Worm (Caenorhabditis elegans) whole organism, L1 larva: ENCODE results near the gene nhr-262.

Experiments
- C04F5.9 ChIP-seq: sonication (generic microtip); optimal IDR thresholded peaks from 2 replicates; lab custom pipeline; 2016; ENCODE audit warnings: missing genetic modification characterization, missing compliant biosample characterization
- C34B4.2 ChIP-seq: sonication (generic microtip); optimal IDR thresholded peaks from 2 replicates; lab custom pipeline; 2017; ENCODE audit warnings: mild to moderate bottlenecking, missing genetic modification characterization, missing compliant biosample characterization
- F16B12.6 ChIP-seq: fragments of 150-350 bp; optimal IDR thresholded peaks from 2 replicates; lab custom pipeline; 2014; ENCODE audit warnings: missing biosample characterization, missing genetic modification characterization
- aha-1 ChIP-seq: fragments of 150-350 bp; optimal IDR thresholded peaks from 2 replicates; lab custom pipeline; 2014; ENCODE audit warnings: missing biosample characterization, missing genetic modification characterization
- ama-1 ChIP-seq: fragments of 150-350 bp; optimal IDR thresholded peaks from 2 replicates; lab custom pipeline; 2014
- ceh-63 ChIP-seq: fragments of 200-800 bp; sonication (Bioruptor generic); optimal IDR thresholded peaks from 2 replicates; lab custom pipeline; 2018; ENCODE audit warnings: mild to moderate bottlenecking, missing genetic modification characterization, missing compliant biosample characterization
- ceh-8 ChIP-seq: fragments of 200-800 bp; sonication (Bioruptor generic); optimal IDR thresholded peaks from 2 replicates; lab custom pipeline; 2018; ENCODE audit warnings: mild to moderate bottlenecking, missing genetic modification characterization, moderate library complexity, missing compliant biosample characterization
- ceh-82 ChIP-seq, 3 experiments: fragments of 150-350 bp in 1 of 3; sonication (generic microtip) in 2 of 3; optimal IDR thresholded peaks; 2 replicates each; lab custom pipeline; 2014 to 2017; ENCODE audit warnings: missing biosample characterization in 3 of 3, missing genetic modification characterization in 3 of 3
- ceh-88 ChIP-seq: fragments of 200-800 bp; sonication (Bioruptor generic); IDR thresholded peaks from 2 replicates; pipeline ENCODE4 v1.3.6; 2022; ENCODE audit warnings: missing genetic modification characterization, missing compliant biosample characterization
- ceh-90 ChIP-seq: sonication (generic microtip); optimal IDR thresholded peaks from 2 replicates; lab custom pipeline; 2016; ENCODE audit warnings: missing genetic modification characterization, missing compliant biosample characterization
- dsc-1 ChIP-seq: sonication (generic microtip); optimal IDR thresholded peaks from 2 replicates; lab custom pipeline; 2016; ENCODE audit warnings: mild to moderate bottlenecking, missing genetic modification characterization, missing compliant biosample characterization
- efl-3 ChIP-seq: fragments of 200-800 bp; sonication (Bioruptor generic); optimal IDR thresholded peaks from 2 replicates; lab custom pipeline; 2018; ENCODE audit warnings: mild to moderate bottlenecking, missing genetic modification characterization, missing compliant biosample characterization
- egl-13 ChIP-seq: sonication (generic microtip); optimal IDR thresholded peaks from 2 replicates; lab custom pipeline; 2016; ENCODE audit warnings: missing genotype, missing genetic modification reagents, missing genetic modification characterization, missing compliant biosample characterization
- ets-5 ChIP-seq: fragments of 200-800 bp; sonication (Bioruptor generic); IDR thresholded peaks from 2 replicates; pipeline ENCODE4 v1.3.6; 2022; ENCODE audit warnings: missing genetic modification characterization, missing compliant biosample characterization
- fkh-4 ChIP-seq: sonication (generic microtip); optimal IDR thresholded peaks from 2 replicates; lab custom pipeline; 2016; ENCODE audit warnings: missing compliant biosample characterization, missing genetic modification characterization, borderline replicate concordance
- grh-1 ChIP-seq: fragments of 200-800 bp; sonication (Bioruptor generic); IDR thresholded peaks from 2 replicates; pipeline ENCODE4 v1.3.6; 2022; ENCODE audit warnings: missing genetic modification reagents, missing genetic modification characterization, missing compliant biosample characterization
- hpl-2 ChIP-seq: fragments of 150-350 bp; optimal IDR thresholded peaks from 2 replicates; lab custom pipeline; 2014; ENCODE audit warnings: missing biosample characterization, missing genetic modification reagents, missing genetic modification characterization
- jun-1 ChIP-seq: fragments of 150-350 bp; optimal IDR thresholded peaks from 2 replicates; lab custom pipeline; 2014; ENCODE audit warnings: missing biosample characterization, missing genetic modification reagents, missing genetic modification characterization
- lin-15B ChIP-seq: fragments of 150-350 bp; sonication (generic microtip); optimal IDR thresholded peaks from 3 replicates; lab custom pipeline; 2014; ENCODE audit warnings: missing biosample characterization, missing genetic modification characterization
- lin-39 ChIP-seq: fragments of 150-350 bp; optimal IDR thresholded peaks from 2 replicates; lab custom pipeline; 2014; ENCODE audit warnings: missing biosample characterization, missing genetic modification reagents, missing genetic modification characterization
- lir-3 ChIP-seq: sonication (generic microtip); optimal IDR thresholded peaks from 2 replicates; lab custom pipeline; 2016; ENCODE audit warnings: mild to moderate bottlenecking, missing genetic modification characterization, moderate library complexity, missing compliant biosample characterization; ENCODE audit not compliant: poor library complexity
- lsy-2 ChIP-seq, 2 experiments: fragments of 150-350 bp; optimal IDR thresholded peaks; 2 replicates each; lab custom pipeline; 2014; ENCODE audit warnings: missing biosample characterization in 2 of 2, missing genetic modification characterization in 2 of 2
- mef-2 ChIP-seq: fragments of 150-350 bp; optimal IDR thresholded peaks from 2 replicates; lab custom pipeline; 2014; ENCODE audit warnings: missing biosample characterization, missing genetic modification characterization
- nhr-19 ChIP-seq: fragments of 200-800 bp; sonication (Bioruptor generic); conservative IDR thresholded peaks from 2 replicates; pipeline ENCODE4 v1.3.6; 2022; ENCODE audit warnings: missing genetic modification characterization, missing compliant biosample characterization
- nhr-237 ChIP-seq: fragments of 150-350 bp; optimal IDR thresholded peaks from 2 replicates; lab custom pipeline; 2014; ENCODE audit warnings: missing biosample characterization, missing genetic modification characterization
- nhr-84 ChIP-seq: sonication (generic microtip); optimal IDR thresholded peaks from 2 replicates; lab custom pipeline; 2017; ENCODE audit warnings: missing biosample characterization, missing genetic modification characterization
- nhr-85 ChIP-seq: sonication (generic microtip); peaks from one replicate; lab custom pipeline; 2016; ENCODE audit warnings: missing genetic modification characterization, inconsistent platforms, missing compliant biosample characterization
- pax-3 ChIP-seq: fragments of 200-800 bp; sonication (Bioruptor generic); optimal IDR thresholded peaks from 2 replicates; lab custom pipeline; 2018; ENCODE audit warnings: mild to moderate bottlenecking, missing genetic modification characterization, moderate library complexity, missing compliant biosample characterization
- pqm-1 ChIP-seq: sonication (generic microtip); optimal IDR thresholded peaks from 3 replicates; lab custom pipeline; 2017; ENCODE audit warnings: missing biosample characterization, missing genetic modification characterization
- rnt-1 ChIP-seq: sonication (generic microtip); optimal IDR thresholded peaks from 2 replicates; lab custom pipeline; 2016; ENCODE audit warnings: mild to moderate bottlenecking, missing genetic modification characterization, moderate library complexity, missing compliant biosample characterization
- skn-1 ChIP-seq: fragments of 150-350 bp; optimal IDR thresholded peaks from 2 replicates; lab custom pipeline; 2014; ENCODE audit warnings: missing biosample characterization, missing genetic modification characterization
- snpc-4 ChIP-seq: fragments of 150-350 bp; optimal IDR thresholded peaks from 2 replicates; lab custom pipeline; 2014; ENCODE audit warnings: missing biosample characterization, missing genetic modification characterization
- snu-23 ChIP-seq: sonication (generic microtip); optimal IDR thresholded peaks from 2 replicates; lab custom pipeline; 2016; ENCODE audit warnings: missing genetic modification characterization, missing compliant biosample characterization
- sptf-1 ChIP-seq: fragments of 150-350 bp; optimal IDR thresholded peaks from 2 replicates; lab custom pipeline; 2014; ENCODE audit warnings: missing biosample characterization, missing genetic modification characterization
- tbx-2 ChIP-seq: sonication (generic microtip); optimal IDR thresholded peaks from 2 replicates; lab custom pipeline; 2016; ENCODE audit warnings: missing genetic modification characterization, missing compliant biosample characterization
- unc-130 ChIP-seq: fragments of 150-350 bp; optimal IDR thresholded peaks from 2 replicates; lab custom pipeline; 2017; ENCODE audit warnings: missing biosample characterization, missing genetic modification characterization, inconsistent platforms
- unc-30 ChIP-seq: sonication (generic microtip); optimal IDR thresholded peaks from 2 replicates; lab custom pipeline; 2017; ENCODE audit warnings: missing biosample characterization, missing genetic modification characterization
- unc-62 ChIP-seq: fragments of 150-350 bp; optimal IDR thresholded peaks from 2 replicates; lab custom pipeline; 2014; ENCODE audit warnings: missing biosample characterization, missing genetic modification reagents, missing genetic modification characterization
- unc-98 ChIP-seq: fragments of 200-800 bp; sonication (Bioruptor generic); IDR thresholded peaks from 2 replicates; pipeline ENCODE4 v1.3.6; 2022; ENCODE audit warnings: missing genetic modification characterization, missing compliant biosample characterization
- vab-15 ChIP-seq: sonication (generic microtip); optimal IDR thresholded peaks from 2 replicates; lab custom pipeline; 2017; ENCODE audit warnings: missing genotype, mild to moderate bottlenecking, missing genetic modification characterization, missing compliant biosample characterization
- zip-4 ChIP-seq: fragments of 200-800 bp; sonication (Bioruptor generic); optimal IDR thresholded peaks from 2 replicates; lab custom pipeline; 2018; ENCODE audit warnings: mild to moderate bottlenecking, missing genetic modification characterization, moderate library complexity, missing compliant biosample characterization
- ztf-11 ChIP-seq, 2 experiments: sonication (generic microtip); optimal IDR thresholded peaks; 2 replicates each; lab custom pipeline; 2016 to 2017; ENCODE audit warnings: missing genetic modification characterization in 2 of 2, missing biosample characterization in 1 of 2, missing compliant biosample characterization in 1 of 2
- ztf-4 ChIP-seq: fragments of 150-350 bp; optimal IDR thresholded peaks from 2 replicates; lab custom pipeline; 2014; ENCODE audit warnings: missing biosample characterization, missing genetic modification characterization

nhr-262 gene

ce11 chrV:16911934-16912333 lies 7.2 kb downstream of the nhr-262 start, which contains the start of gene nhr-116:
TSS of gene nhr-116 (plus strand) at chrV:16912234.
- TF ChIP-seq ztf-4 (tag; lab: Kevin White, UChicago) (no peak), sptf-1 (no peak), vab-15 (no peak), F16B12.6 (no peak), hpl-2 (GFP tag; lab: Kevin White, UChicago) (no peak), pqm-1 (tag; lab: Kevin White, UChicago) (no peak), zip-4 (GFP tag; lab: Kevin White, UChicago) (no peak), ceh-88 (no peak), efl-3 (no peak), ztf-11 (tag; optimal IDR thresholded peaks at IDR 0.05; lab: Kevin White, UChicago) (no peak), ceh-63 (GFP tag; lab: Kevin White, UChicago) (no peak), ceh-8 (GFP tag; lab: Kevin White, UChicago) (no peak), jun-1 (no peak), snpc-4 (no peak), nhr-85 (tag; lab: Kevin White, UChicago) (no peak), tbx-2 (no peak), ama-1 (no peak), rnt-1 (tag; lab: Kevin White, UChicago) (no peak), nhr-84 (no peak), unc-30 (tag; lab: Kevin White, UChicago) (no peak)

ce11 chrV:16916079-16916478 lies 11.4 kb downstream of the nhr-262 start, which contains the start of gene F09C6.10:
TSS of gene F09C6.10 (minus strand) at chrV:16916179.
- TF ChIP-seq aha-1 (tag; lab: Kevin White, UChicago) (no peak), unc-130 (tag; lab: Kevin White, UChicago) (no peak), grh-1 (no peak), lin-15B (tag; lab: Kevin White, UChicago) (no peak), F16B12.6 (no peak), lir-3 (tag; lab: Kevin White, UChicago) (no peak), nhr-237 (tag; lab: Kevin White, UChicago) (no peak), lin-39 (tag; lab: Kevin White, UChicago) (no peak), fkh-4 (tag; lab: Kevin White, UChicago) (no peak), ceh-8 (GFP tag; lab: Kevin White, UChicago) (no peak), efl-3 (no peak), vab-15 (no peak), pax-3 (tag; lab: Kevin White, UChicago) (no peak), ets-5 (GFP tag; lab: Robert Waterston, UW) (no peak)

ce11 chrV:16918378-16918777 lies 13.7 kb downstream of the nhr-262 start, which contains the start of the genes fbxa-206 and Y102A5C.2:
TSS of gene fbxa-206 (minus strand) at chrV:16918478.
TSS of gene Y102A5C.2 (plus strand) at chrV:16918731.
- no peak for TF ChIP-seq C04F5.9 (tag; lab: Kevin White, UChicago)
- TF ChIP-seq unc-62 (GFP tag; lab: Kevin White, UChicago): no peak
- no peak for TF ChIP-seq ceh-90 (tag; lab: Kevin White, UChicago)
- no peak for TF ChIP-seq lin-39 (tag; lab: Kevin White, UChicago)
- no peak for TF ChIP-seq ceh-82 (tag; optimal IDR thresholded peaks at IDR 0.05; lab: Kevin White, UChicago)
- no peak for TF ChIP-seq nhr-85 (tag; lab: Kevin White, UChicago)
- TF ChIP-seq nhr-237 (tag; lab: Kevin White, UChicago): no peak
- no peak for TF ChIP-seq unc-98
- TF ChIP-seq ztf-4 (tag; lab: Kevin White, UChicago): no peak
- TF ChIP-seq skn-1 (tag; lab: Kevin White, UChicago): no peak
- TF ChIP-seq mef-2 (tag; lab: Kevin White, UChicago): no peak
- TF ChIP-seq egl-13 (tag; lab: Kevin White, UChicago): no peak
- no peak for TF ChIP-seq snu-23 (GFP tag; lab: Kevin White, UChicago)
- TF ChIP-seq dsc-1 (tag; lab: Kevin White, UChicago): no peak
- TF ChIP-seq C34B4.2 (tag; lab: Kevin White, UChicago): no peak
- TF ChIP-seq zip-4 (GFP tag; lab: Kevin White, UChicago): no peak
- TF ChIP-seq nhr-19 (GFP tag; lab: Robert Waterston, UW): no peak
- no peak for TF ChIP-seq lsy-2 (tag; optimal IDR thresholded peaks at IDR 0.05; lab: Kevin White, UChicago)
